Fruit fly (Drosophila melanogaster): ENCODE results near the gene CG13046.

CG13046 gene

DNA sequence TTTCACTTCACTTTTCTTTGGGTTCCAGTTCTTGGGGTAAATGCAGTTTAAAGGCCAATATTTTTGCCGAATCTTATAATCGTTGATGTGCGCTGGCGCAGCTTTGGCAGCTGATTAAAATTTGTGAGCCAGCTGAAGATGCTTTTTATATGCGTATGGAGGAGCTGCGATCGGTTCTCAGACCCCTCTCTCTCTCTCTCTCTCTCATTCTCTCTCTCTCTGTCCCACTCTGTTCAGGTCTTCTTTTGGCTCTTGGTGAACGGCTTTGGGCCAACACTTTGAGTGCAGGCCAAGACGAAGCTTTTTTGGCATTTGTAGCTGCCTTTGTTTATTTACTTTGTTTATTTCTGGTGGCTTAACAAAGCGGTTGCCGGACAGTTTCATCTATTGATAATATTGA, at the start of gene CG13046:
TSS of gene CG13046 (minus strand) at position 101 of the 400 bp plus-strand sequence.
- no peak for TF ChIP-seq Clk (GFP tag; optimal IDR thresholded peaks at IDR 0.05)
- no peak for TF ChIP-seq CG11617 (GFP tag; optimal IDR thresholded peaks at IDR 0.05)
- no peak for TF ChIP-seq ovo (GFP tag; optimal IDR thresholded peaks at IDR 0.05)
- no peak for TF ChIP-seq bab1 (GFP tag; optimal IDR thresholded peaks at IDR 0.05)
- no peak for TF ChIP-seq Mnt (GFP tag; optimal IDR thresholded peaks at IDR 0.05)
- TF ChIP-seq tj (GFP tag; optimal IDR thresholded peaks at IDR 0.05), result no peak
- TF ChIP-seq cic (GFP tag; optimal IDR thresholded peaks at IDR 0.05), result no peak
- no peak for TF ChIP-seq toe (GFP tag; optimal IDR thresholded peaks at IDR 0.05)
- TF ChIP-seq cnc (optimal IDR thresholded peaks at IDR 0.05), result no peak
- TF ChIP-seq CG5204 (GFP tag; optimal IDR thresholded peaks at IDR 0.05), result no peak
- no peak for TF ChIP-seq CG14711 (tag; optimal IDR thresholded peaks at IDR 0.05)
- TF ChIP-seq CG12768 (GFP tag; optimal IDR thresholded peaks at IDR 0.05), result no peak
- TF ChIP-seq Crg-1 (GFP tag; optimal IDR thresholded peaks at IDR 0.05), result no peak

DNA sequence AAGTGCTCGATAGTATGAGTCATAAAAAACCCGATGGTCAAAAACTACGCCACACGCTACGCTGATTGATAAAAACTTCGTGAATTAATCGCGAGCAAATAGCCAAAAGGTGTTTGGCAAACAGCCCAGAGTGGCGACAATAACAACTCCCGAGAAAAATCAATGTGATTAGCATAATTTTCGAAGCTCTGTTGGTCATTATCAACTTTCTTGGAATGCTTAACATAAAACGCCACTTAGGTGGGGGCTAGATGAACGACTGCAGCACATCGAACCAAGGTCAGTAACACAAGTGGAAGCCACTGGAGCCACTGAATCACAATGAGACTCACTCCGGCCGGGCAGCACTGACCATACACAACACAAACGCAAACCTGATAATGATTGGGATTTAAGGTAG, 49.5 kb upstream of the CG13046 start:
- TF ChIP-seq CG7045 (GFP tag; optimal IDR thresholded peaks at IDR 0.05), result no peak
- no peak for TF ChIP-seq Mnt (GFP tag; optimal IDR thresholded peaks at IDR 0.05)
- TF ChIP-seq CG7101 (tag; optimal IDR thresholded peaks at IDR 0.05), result no peak
- TF ChIP-seq Hr96 (GFP tag; optimal IDR thresholded peaks at IDR 0.05), result no peak
- no peak for TF ChIP-seq bab1 (GFP tag; optimal IDR thresholded peaks at IDR 0.05)
- TF ChIP-seq Clk (GFP tag; optimal IDR thresholded peaks at IDR 0.05), result no peak

DNA sequence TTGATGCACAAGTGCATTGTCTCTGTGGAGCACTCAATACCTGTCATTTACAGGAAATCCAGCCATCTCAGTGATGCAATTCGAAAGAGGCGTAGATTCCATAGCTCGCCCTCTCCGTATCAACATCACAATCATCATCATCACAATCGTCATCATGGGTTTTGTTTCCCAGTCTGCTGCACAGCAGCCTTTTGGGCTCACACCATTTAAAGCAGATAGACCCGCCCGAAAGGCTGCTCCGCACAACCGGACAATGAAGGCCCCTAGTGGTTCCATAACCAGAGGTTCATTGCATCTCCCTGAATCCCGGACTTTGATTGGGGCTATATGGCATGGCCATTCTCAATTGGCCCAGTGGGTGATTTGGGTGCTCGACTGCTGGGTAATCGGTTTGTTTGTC, 46.7 kb upstream of the CG13046 start:
- TF ChIP-seq toe (GFP tag; optimal IDR thresholded peaks at IDR 0.05) (no peak), Crg-1 (GFP tag; optimal IDR thresholded peaks at IDR 0.05) (no peak), CG12768 (GFP tag; optimal IDR thresholded peaks at IDR 0.05) (no peak), Mnt (GFP tag; optimal IDR thresholded peaks at IDR 0.05) (no peak), ovo (GFP tag; optimal IDR thresholded peaks at IDR 0.05) (no peak), cnc (optimal IDR thresholded peaks at IDR 0.05) (no peak), CG1620 (GFP tag; optimal IDR thresholded peaks at IDR 0.05) (no peak), CG11617 (GFP tag; optimal IDR thresholded peaks at IDR 0.05) (no peak), kay (GFP tag; ENCODE audit: borderline replicate concordance) (no peak), CG5204 (GFP tag; optimal IDR thresholded peaks at IDR 0.05) (no peak), tj (GFP tag; optimal IDR thresholded peaks at IDR 0.05) (no peak), cic (GFP tag; optimal IDR thresholded peaks at IDR 0.05) (no peak), Clk (GFP tag; optimal IDR thresholded peaks at IDR 0.05) (no peak), CG7101 (tag; optimal IDR thresholded peaks at IDR 0.05) (no peak), CG33017 (tag; optimal IDR thresholded peaks at IDR 0.05) (no peak), pad (GFP tag; optimal IDR thresholded peaks at IDR 0.05) (no peak)

DNA sequence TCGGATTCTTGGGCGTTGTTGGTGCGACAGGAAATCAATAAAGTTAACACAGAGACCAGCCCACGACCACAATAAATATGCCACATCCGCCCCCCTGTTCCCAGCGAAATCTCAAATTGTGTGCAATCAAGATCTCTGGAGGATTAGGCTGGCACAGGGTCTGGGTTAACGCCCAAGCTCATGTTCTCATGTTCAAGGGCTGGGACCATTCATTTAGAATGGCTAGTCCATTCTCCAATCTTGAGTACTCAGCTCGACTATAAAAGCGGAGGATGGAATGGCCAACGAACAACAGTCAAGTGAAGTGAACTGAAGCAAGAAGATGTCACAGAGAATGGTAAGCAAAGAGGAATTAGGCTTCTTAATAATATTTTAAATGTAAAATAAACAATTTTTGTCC, 44.8 kb upstream of the CG13046 start, which contains the start of gene CG13056:
TSS of gene CG13056 (plus strand) at position 301 of the 400 bp plus-strand sequence.
- TF ChIP-seq ovo (GFP tag; optimal IDR thresholded peaks at IDR 0.05) (no peak), CG5204 (GFP tag; optimal IDR thresholded peaks at IDR 0.05) (no peak), kay (GFP tag; ENCODE audit: borderline replicate concordance) (no peak), CG11617 (GFP tag; optimal IDR thresholded peaks at IDR 0.05) (no peak), tj (GFP tag; optimal IDR thresholded peaks at IDR 0.05) (no peak)

DNA sequence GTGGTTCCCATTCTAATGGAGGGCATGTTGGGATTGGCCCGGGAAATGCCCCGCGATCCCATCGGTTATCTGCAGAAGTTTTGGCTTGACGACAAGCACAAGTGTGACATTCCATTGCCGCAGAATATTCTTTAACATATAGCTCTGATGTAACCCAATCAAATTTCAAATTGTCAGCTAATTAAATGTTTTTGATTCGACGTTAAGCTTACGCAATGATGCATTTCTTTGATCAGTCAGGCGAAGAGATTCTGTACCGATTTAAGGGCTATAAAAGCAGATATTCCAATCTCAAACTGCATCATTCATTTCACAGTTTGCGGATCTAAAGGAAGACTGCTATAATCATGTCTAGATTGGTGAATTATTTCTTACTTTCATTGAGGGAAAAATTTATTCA, 43.4 kb upstream of the CG13046 start, which contains the start of gene retinin:
TSS of gene retinin (plus strand) at position 301 of the 400 bp plus-strand sequence.
- TF ChIP-seq CG5204 (GFP tag; optimal IDR thresholded peaks at IDR 0.05) (no peak), bab1 (GFP tag; optimal IDR thresholded peaks at IDR 0.05) (no peak), Crg-1 (GFP tag; optimal IDR thresholded peaks at IDR 0.05) (no peak), CG14711 (tag; optimal IDR thresholded peaks at IDR 0.05) (no peak), cic (GFP tag; optimal IDR thresholded peaks at IDR 0.05) (no peak), Clk (GFP tag; optimal IDR thresholded peaks at IDR 0.05) (no peak), CG7101 (tag; optimal IDR thresholded peaks at IDR 0.05) (no peak), CG12768 (GFP tag; optimal IDR thresholded peaks at IDR 0.05) (no peak), Hr96 (GFP tag; optimal IDR thresholded peaks at IDR 0.05) (no peak), pad (GFP tag; optimal IDR thresholded peaks at IDR 0.05) (no peak), toe (GFP tag; optimal IDR thresholded peaks at IDR 0.05) (no peak), kay (GFP tag; ENCODE audit: borderline replicate concordance) (no peak), cnc (optimal IDR thresholded peaks at IDR 0.05) (no peak), CG7045 (GFP tag; optimal IDR thresholded peaks at IDR 0.05) (no peak), CG33017 (tag; optimal IDR thresholded peaks at IDR 0.05) (no peak), CG11617 (GFP tag; optimal IDR thresholded peaks at IDR 0.05) (no peak), CG1620 (GFP tag; optimal IDR thresholded peaks at IDR 0.05) (no peak)

DNA sequence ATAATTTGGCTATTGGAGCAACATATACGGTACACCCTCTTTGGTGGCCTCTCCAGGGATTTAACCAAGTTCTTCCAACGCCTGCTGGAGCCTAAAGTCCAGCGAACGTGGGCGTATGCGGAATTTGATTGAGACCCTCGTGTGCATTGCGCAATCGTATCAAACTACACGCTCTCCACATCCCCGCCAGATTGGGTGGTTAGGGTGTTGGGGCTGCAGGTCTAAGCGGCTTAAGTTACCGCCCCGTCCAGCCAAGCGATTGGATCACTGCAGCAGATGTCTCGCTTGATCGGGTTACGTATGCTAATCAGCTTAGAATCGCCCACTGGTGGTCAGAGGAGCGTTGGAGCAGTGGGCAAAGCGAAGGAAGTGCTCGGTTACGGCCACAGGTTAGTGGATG, 42.5 kb upstream of the CG13046 start, which contains the start of gene CG33060:
TSS of gene CG33060 (plus strand) at position 301 of the 400 bp plus-strand sequence.
- TF ChIP-seq CG7101 (tag; optimal IDR thresholded peaks at IDR 0.05) (no peak), Hr96 (GFP tag; optimal IDR thresholded peaks at IDR 0.05) (no peak), CG5204 (GFP tag; optimal IDR thresholded peaks at IDR 0.05) (no peak)

DNA sequence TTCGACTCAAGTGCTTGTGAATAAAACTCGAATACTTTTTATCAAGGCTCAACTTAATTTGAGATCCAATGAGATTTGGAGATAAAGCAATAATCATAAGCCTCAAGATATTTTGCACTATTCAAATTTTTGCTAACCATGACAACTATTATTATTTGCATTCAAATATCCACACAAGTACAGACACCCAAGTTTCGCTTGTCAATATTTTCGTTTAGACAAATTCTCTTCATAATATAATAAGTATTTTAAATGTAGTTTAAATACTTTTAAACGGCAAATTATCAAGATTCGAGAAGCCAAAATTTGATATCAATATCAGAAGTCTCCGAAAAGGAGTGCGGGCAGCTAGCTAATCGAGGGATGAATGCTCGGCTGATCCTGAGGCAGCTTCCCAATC, 41.3 kb upstream of the CG13046 start, which contains the start of gene CG33061:
TSS of gene CG33061 (plus strand) at position 301 of the 400 bp plus-strand sequence.
- TF ChIP-seq CG14711 (tag; optimal IDR thresholded peaks at IDR 0.05), result no peak
- no peak for TF ChIP-seq cnc (optimal IDR thresholded peaks at IDR 0.05)
- TF ChIP-seq CG11617 (GFP tag; optimal IDR thresholded peaks at IDR 0.05), result no peak
- TF ChIP-seq Hr96 (GFP tag; optimal IDR thresholded peaks at IDR 0.05), result no peak
- TF ChIP-seq CG12768 (GFP tag; optimal IDR thresholded peaks at IDR 0.05), result no peak
- TF ChIP-seq toe (GFP tag; optimal IDR thresholded peaks at IDR 0.05), result no peak
- no peak for TF ChIP-seq CG5204 (GFP tag; optimal IDR thresholded peaks at IDR 0.05)
- no peak for TF ChIP-seq Crg-1 (GFP tag; optimal IDR thresholded peaks at IDR 0.05)
- no peak for TF ChIP-seq pad (GFP tag; optimal IDR thresholded peaks at IDR 0.05)
- no peak for TF ChIP-seq bab1 (GFP tag; optimal IDR thresholded peaks at IDR 0.05)
- no peak for TF ChIP-seq kay (GFP tag; ENCODE audit: borderline replicate concordance)
- no peak for TF ChIP-seq CG33017 (tag; optimal IDR thresholded peaks at IDR 0.05)
- no peak for TF ChIP-seq CG7101 (tag; optimal IDR thresholded peaks at IDR 0.05)
- TF ChIP-seq CG1620 (GFP tag; optimal IDR thresholded peaks at IDR 0.05), result no peak
- no peak for TF ChIP-seq Clk (GFP tag; optimal IDR thresholded peaks at IDR 0.05)
- no peak for TF ChIP-seq CG7045 (GFP tag; optimal IDR thresholded peaks at IDR 0.05)
- no peak for TF ChIP-seq tj (GFP tag; optimal IDR thresholded peaks at IDR 0.05)
- TF ChIP-seq cic (GFP tag; optimal IDR thresholded peaks at IDR 0.05), result no peak

Measured in whole organism, adult.